Worm (Caenorhabditis elegans) whole organism, early embryonic: Measurements from ENCODE around the gene C14E2.5.
A peak's percentile ranks its signal among the peaks of the same experiment; 100 is the strongest.

Source experiments
- B0310.2 ChIP-seq: sonication (generic microtip); optimal IDR thresholded peaks from 2 replicates; lab custom pipeline; 2016; ENCODE audit warnings: mild to moderate bottlenecking, missing genetic modification characterization, missing compliant biosample characterization
- F13C5.2 ChIP-seq: sonication (generic microtip); optimal IDR thresholded peaks from 2 replicates; lab custom pipeline; 2017; ENCODE audit warnings: mild to moderate bottlenecking, missing genetic modification characterization, inconsistent platforms, missing compliant biosample characterization
- aly-1 ChIP-seq: sonication (generic microtip); optimal IDR thresholded peaks from 2 replicates; lab custom pipeline; 2016; ENCODE audit warnings: missing genetic modification characterization, missing compliant biosample characterization
- ama-1 ChIP-seq: fragments of 150-350 bp; optimal IDR thresholded peaks from 2 replicates; lab custom pipeline; 2014
- ceh-13 ChIP-seq: fragments of 200-800 bp; sonication (Bioruptor generic); optimal IDR thresholded peaks from 2 replicates; lab custom pipeline; 2018; ENCODE audit warnings: mild to moderate bottlenecking, missing genetic modification characterization, missing compliant biosample characterization
- ceh-36 ChIP-seq: sonication (generic microtip); optimal IDR thresholded peaks from 2 replicates; lab custom pipeline; 2016; ENCODE audit warnings: missing genetic modification characterization, inconsistent platforms, missing compliant biosample characterization
- ets-7 ChIP-seq: sonication (generic microtip); optimal IDR thresholded peaks from 2 replicates; lab custom pipeline; 2016; ENCODE audit warnings: missing genotype, missing genetic modification characterization, missing compliant biosample characterization
- flt-1 ChIP-seq: fragments of 200-800 bp; sonication (Bioruptor generic); IDR thresholded peaks from 2 replicates; pipeline ENCODE4 v1.3.6; 2022; ENCODE audit warnings: missing genetic modification characterization, missing compliant biosample characterization
- hmbx-1 ChIP-seq: sonication (generic microtip); optimal IDR thresholded peaks from 2 replicates; lab custom pipeline; 2016; ENCODE audit warnings: mild to moderate bottlenecking, missing genetic modification characterization, missing compliant biosample characterization
- hmg-4 ChIP-seq: fragments of 200-800 bp; sonication (Bioruptor generic); optimal IDR thresholded peaks from 2 replicates; lab custom pipeline; 2018; ENCODE audit warnings: mild to moderate bottlenecking, missing genetic modification characterization, missing compliant biosample characterization
- hnd-1 ChIP-seq: sonication (generic microtip); optimal IDR thresholded peaks from 2 replicates; lab custom pipeline; 2016; ENCODE audit warnings: missing genetic modification characterization, missing compliant biosample characterization
- pes-1 ChIP-seq: fragments of 200-800 bp; sonication (Bioruptor generic); IDR thresholded peaks from 2 replicates; pipeline ENCODE4 v1.3.6; 2022; ENCODE audit warnings: missing genetic modification reagents, missing genetic modification characterization, missing compliant biosample characterization
- scrt-1 ChIP-seq: fragments of 200-800 bp; sonication (Bioruptor generic); IDR thresholded peaks from 2 replicates; pipeline ENCODE4 v1.3.6; 2022; ENCODE audit warnings: missing genetic modification characterization, missing compliant biosample characterization
- sea-1 ChIP-seq: fragments of 200-800 bp; sonication (Bioruptor generic); conservative IDR thresholded peaks from 2 replicates; pipeline ENCODE4 v1.3.6; 2022; ENCODE audit warnings: missing genetic modification characterization, missing compliant biosample characterization
- tbx-11 ChIP-seq: fragments of 200-800 bp; sonication (Bioruptor generic); IDR thresholded peaks from 2 replicates; pipeline ENCODE4 v1.3.6; 2022; ENCODE audit warnings: missing genetic modification characterization, missing compliant biosample characterization
- tbx-37 ChIP-seq: fragments of 200-800 bp; sonication (Bioruptor generic); conservative IDR thresholded peaks from 2 replicates; pipeline ENCODE4 v1.3.6; 2022; ENCODE audit warnings: missing genetic modification reagents, missing genetic modification characterization, missing compliant biosample characterization
- tra-4 ChIP-seq: sonication (generic microtip); optimal IDR thresholded peaks from 2 replicates; lab custom pipeline; 2017; ENCODE audit warnings: missing genetic modification characterization, missing compliant biosample characterization

Gene C14E2.5

DNA sequence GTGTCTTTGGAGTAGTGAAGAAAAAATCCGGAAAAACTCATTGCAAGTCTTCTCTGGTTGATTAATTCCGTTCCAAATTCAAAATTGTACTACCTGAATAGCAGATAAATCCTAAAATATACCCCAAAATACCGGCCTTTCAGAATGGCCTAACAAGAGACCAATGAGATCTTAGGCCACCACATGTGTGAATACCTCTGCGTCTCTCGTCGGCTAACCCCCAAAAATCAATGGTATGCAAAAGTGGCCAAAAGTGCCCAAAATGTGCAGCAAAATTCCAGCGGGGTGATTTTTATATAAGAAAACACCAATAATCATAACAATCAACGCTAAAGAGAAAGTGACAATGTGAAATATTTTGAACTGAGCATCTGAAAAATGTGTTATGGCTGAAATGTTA is 28.5 kb upstream of the C14E2.5 start, which contains the start of gene T26C11.9:
Gene T26C11.9 (minus strand): TSS at position 254 of the 400 bp plus-strand sequence.
- TF ChIP-seq scrt-1 (GFP tag; lab: Robert Waterston, UW) = no peak
- TF ChIP-seq pes-1 (GFP tag; lab: Robert Waterston, UW) = 0 out of 2 replicates have a peak, but pooled peaks have one; percentile 7

DNA sequence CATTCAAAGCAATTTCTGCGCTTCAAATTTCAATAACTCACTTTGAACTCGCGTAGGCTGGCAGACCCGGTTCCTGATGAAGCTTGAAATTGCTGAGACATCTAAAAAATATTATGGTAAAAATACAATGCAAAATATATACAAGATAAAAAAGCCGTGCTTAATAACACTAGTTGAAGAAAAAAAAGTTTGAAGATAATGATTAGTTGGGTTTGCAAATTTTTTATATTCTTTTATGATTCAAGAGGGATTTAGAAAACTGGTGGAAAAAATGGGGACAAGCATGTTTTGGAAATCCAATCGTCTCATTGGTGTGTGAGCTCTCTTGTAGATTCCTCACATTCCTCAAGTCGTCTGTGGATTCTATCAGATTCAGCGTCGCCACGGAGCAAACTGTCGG is 27.5 kb upstream of the C14E2.5 start, which contains the start of gene ceh-21:
Gene ceh-21 (minus strand): TSS at position 101 of the 400 bp plus-strand sequence.
- TF ChIP-seq sea-1 (GFP tag; lab: Robert Waterston, UW) (no peak), flt-1 (GFP tag; lab: Robert Waterston, UW) (no peak), B0310.2 (tag; lab: Kevin White, UChicago) (no peak), tra-4 (tag; lab: Kevin White, UChicago) (no peak), hmbx-1 (no peak), hmg-4 (GFP tag; lab: Kevin White, UChicago) (no peak), ceh-13 (no peak), tbx-11 (GFP tag; lab: Robert Waterston, UW) (no peak)

DNA sequence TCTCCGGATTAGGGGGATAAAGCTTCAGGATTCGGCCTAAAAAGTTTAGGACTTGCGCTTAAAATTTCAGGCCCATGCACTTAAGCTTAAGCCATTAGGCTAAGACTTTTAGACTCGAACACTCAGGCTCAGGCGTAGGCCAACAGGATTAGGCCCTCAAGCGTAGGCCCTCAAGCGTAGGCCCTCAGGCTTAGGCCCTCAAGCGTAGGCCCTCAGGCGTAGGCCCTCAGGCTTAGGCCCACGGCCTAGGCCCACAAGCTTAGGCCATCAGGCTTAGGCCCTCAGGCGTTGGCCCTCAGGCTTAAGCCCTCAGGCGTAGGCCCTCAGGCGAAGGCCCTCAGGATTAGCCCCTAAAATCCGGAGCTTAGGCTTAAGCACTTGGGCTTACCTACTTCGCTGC is 25.4 kb upstream of the C14E2.5 start:
- TF ChIP-seq ama-1 (lab: Kevin White, UChicago) = no peak
- TF ChIP-seq ceh-36 (tag; lab: Kevin White, UChicago) = peak; percentile 79
- TF ChIP-seq pes-1 (GFP tag; lab: Robert Waterston, UW) = peak; percentile 31; the same call in 1 of the 2 replicates

DNA sequence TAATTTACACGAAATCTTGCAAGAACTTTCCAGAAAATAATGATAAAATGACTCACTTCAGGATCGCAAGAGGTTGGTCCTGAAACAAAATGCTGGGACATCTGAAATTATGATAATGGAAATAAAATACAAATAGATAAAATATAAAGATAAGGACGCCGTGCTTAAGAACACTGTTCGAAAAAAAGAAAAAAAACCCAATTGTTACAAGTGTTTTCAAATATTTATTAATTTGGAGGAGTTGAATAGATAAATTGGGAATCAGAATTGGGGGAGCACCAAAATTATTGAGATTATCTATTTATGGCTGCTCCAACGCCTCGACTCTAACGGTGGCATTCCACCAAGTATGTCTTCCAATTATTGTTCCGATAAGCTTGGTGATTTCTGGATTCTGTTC is 23.4 kb upstream of the C14E2.5 start, which contains the start of gene ceh-41:
Gene ceh-41 (minus strand): TSS at position 101 of the 400 bp plus-strand sequence.
- TF ChIP-seq tbx-11 (GFP tag; lab: Robert Waterston, UW) (no peak), ceh-36 (tag; lab: Kevin White, UChicago) (no peak), ceh-13 (no peak), ama-1 (lab: Kevin White, UChicago) (no peak), pes-1 (GFP tag; lab: Robert Waterston, UW) (no peak)

DNA sequence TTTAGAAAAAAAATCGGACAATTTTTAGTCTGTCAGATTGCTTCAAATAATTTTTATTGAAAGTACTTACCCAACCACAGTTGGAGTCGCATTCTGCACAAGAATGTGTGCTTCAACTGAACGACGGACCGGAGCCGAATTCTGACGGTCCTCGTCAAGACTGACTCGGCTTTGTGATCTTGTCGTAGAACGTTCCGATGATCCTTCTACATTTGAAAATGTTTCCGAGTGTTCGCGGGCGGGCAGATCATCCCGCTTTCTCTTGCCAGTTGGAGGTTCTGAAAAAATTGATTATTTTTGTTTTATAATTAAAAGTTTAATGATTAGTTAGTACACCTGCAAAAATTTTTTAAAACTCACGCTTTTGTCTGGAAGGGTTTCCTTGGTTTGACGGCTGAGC is 22.5 kb upstream of the C14E2.5 start:
- no peak for TF ChIP-seq ets-7
- no peak for TF ChIP-seq B0310.2 (tag; lab: Kevin White, UChicago)
- no peak for TF ChIP-seq F13C5.2 (tag; lab: Kevin White, UChicago)

DNA sequence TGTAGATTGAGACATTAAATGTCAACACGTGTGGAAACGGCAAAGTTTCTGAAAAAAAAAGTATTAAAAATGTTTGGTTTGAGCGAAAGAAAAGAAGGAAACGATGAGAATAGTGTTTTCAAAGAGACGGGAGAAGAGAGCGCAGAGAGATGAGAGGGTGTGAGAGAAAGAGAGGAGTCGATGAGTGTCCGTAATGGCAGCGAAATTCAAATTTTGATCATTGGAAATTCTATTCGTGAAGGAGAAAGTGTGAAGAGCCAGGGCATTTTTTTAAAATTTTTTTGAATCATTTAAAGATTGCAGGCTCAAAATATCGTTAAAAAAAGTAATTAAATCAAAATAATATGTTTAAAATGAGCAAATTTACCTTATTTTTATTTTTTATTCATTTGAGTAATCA is 20.4 kb upstream of the C14E2.5 start, which contains the start of gene T26C11.4:
Gene T26C11.4 (minus strand): TSS at position 54 of the 400 bp plus-strand sequence.
- TF ChIP-seq tbx-37 (GFP tag; lab: Robert Waterston, UW) = no peak
- no peak for TF ChIP-seq pes-1 (GFP tag; lab: Robert Waterston, UW)
- TF ChIP-seq hmg-4 (GFP tag; lab: Kevin White, UChicago) = no peak
- no peak for TF ChIP-seq ceh-13

DNA sequence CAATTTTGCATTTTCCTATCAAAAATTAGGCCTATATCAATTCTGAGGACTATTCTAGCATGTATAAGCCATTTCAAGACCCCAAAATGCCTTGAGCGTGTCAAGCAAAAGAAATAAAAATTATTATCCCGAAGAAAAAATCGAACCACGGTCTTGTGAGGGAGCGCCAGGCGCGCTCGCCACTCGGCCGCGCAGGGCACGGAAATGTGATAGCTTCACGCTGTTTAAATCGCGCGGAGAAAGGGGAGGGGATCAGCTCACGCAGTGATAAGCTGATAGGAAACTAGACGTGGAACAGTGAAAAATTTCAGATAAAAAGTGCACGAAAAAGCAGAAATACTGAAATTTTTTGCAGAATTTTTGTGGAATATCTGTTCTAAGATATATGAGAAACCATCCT is 12.6 kb upstream of the C14E2.5 start:
- TF ChIP-seq flt-1 (GFP tag; lab: Robert Waterston, UW) = peak; percentile 72
- TF ChIP-seq tbx-37 (GFP tag; lab: Robert Waterston, UW) = peak; percentile 81
- TF ChIP-seq ets-7 = no peak
- TF ChIP-seq ceh-13 = peak; percentile 26
- TF ChIP-seq aly-1 (tag; lab: Kevin White, UChicago) = no peak
- peak; percentile 77 for TF ChIP-seq pes-1 (GFP tag; lab: Robert Waterston, UW)
- no peak for TF ChIP-seq tra-4 (tag; lab: Kevin White, UChicago)
- peak; percentile 42 for TF ChIP-seq B0310.2 (tag; lab: Kevin White, UChicago)
- TF ChIP-seq hnd-1 = peak; percentile 61
- peak; percentile 78 for TF ChIP-seq scrt-1 (GFP tag; lab: Robert Waterston, UW)
- TF ChIP-seq ceh-36 (tag; lab: Kevin White, UChicago) = peak; percentile 55
- peak; percentile 67 for TF ChIP-seq F13C5.2 (tag; lab: Kevin White, UChicago)
- peak; percentile 75 for TF ChIP-seq sea-1 (GFP tag; lab: Robert Waterston, UW)
- peak; percentile 64 for TF ChIP-seq tbx-11 (GFP tag; lab: Robert Waterston, UW)
- no peak for TF ChIP-seq ama-1 (lab: Kevin White, UChicago)
- TF ChIP-seq hmbx-1 = no peak
- TF ChIP-seq hmg-4 (GFP tag; lab: Kevin White, UChicago) = peak; percentile 57

DNA sequence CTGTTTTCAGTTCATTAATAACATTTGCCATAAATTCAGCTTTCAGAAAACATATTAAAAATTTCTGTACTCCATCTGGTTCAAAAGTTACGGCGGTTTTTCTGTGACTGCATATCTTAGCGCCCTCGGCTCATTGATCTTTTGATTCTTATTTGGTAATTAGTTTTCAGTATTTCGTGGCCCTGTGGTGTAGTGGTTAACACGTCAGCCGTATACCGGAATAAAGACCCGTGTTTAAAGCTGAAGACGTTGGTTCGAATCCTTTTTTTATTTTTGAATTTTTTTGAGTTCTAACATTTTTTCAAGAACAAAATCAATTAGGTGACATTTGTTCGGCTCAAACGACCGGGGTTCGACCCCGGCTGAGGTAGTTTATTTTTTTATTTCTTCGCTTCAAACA is 5.3 kb upstream of the C14E2.5 start:
- TF ChIP-seq hmg-4 (GFP tag; lab: Kevin White, UChicago) (no peak), ets-7 (no peak), B0310.2 (tag; lab: Kevin White, UChicago) (no peak), pes-1 (GFP tag; lab: Robert Waterston, UW) (no peak), F13C5.2 (tag; lab: Kevin White, UChicago) (no peak), hnd-1 (no peak), sea-1 (GFP tag; lab: Robert Waterston, UW) (no peak)

DNA sequence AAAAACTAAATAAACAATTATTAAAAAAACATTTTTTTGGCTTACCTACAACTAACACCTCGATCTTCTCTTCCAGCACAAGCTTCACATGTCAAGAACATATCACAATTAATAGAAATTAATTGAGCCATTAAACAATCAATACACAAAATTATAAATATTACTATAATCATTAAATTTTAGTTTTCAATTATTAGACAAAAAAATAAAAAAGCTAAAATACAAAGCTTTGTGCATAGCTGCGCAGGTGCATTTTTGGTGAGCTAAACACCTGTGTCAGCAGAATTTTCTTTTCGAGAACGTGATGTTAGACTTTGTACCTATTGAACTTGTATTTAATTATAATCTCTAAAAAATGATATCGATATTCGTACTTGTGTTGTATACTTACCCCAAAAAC is 4.8 kb upstream of the C14E2.5 start, which contains the start of gene C14E2.6:
Gene C14E2.6 (minus strand): TSS at position 101 of the 400 bp plus-strand sequence.
- no peak for TF ChIP-seq ceh-13
- TF ChIP-seq sea-1 (GFP tag; lab: Robert Waterston, UW) = no peak
- no peak for TF ChIP-seq hnd-1
- no peak for TF ChIP-seq ets-7
- no peak for TF ChIP-seq tbx-11 (GFP tag; lab: Robert Waterston, UW)
- TF ChIP-seq B0310.2 (tag; lab: Kevin White, UChicago) = no peak
- no peak for TF ChIP-seq tra-4 (tag; lab: Kevin White, UChicago)
